Fruit fly (Drosophila melanogaster): ENCODE results near the gene chico.

DNA sequence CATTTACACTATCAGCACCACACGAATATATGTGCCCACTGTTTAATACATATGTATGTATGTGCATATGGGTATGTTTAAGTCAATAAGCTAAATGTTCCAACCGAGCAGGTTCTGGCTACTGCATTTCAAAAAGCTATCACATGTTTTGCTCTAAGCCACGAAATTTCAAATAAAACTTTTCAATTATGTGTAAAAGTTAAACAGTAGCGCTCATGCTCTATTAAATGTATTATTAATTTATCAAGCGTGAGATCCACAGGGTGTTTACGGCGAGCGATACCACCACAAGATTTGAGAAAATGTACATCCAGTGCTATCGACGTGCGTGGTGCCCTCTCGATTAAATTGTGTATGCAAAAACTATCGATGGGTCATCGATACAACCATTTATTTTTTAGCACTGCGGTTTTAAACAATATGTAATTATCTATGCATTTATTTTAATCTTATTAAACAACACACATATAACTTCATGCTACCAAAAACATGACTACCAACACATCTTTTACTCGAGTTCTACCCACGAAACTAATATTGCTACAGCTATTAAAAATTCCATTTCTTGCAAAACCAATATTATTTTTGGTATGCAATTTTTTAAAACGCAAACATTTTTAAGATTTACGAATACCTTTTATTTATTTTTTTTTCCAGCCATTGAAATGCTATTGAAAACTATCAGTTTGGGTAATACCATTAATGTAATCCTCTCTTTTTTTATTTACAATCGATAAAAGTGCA is 14.0 kb upstream of the chico start, which contains the start of gene Pten:
- TF ChIP-seq psq (optimal IDR thresholded peaks at IDR 0.05), result no peak
- TF ChIP-seq CG8478 (optimal IDR thresholded peaks at IDR 0.05), result no peak
- TF ChIP-seq Dll (optimal IDR thresholded peaks at IDR 0.05), result no peak
- TF ChIP-seq EcR (GFP tag; optimal IDR thresholded peaks at IDR 0.05), result no peak
